Fruit fly (Drosophila melanogaster) whole organism: ENCODE data around the gene qless.

Experiments
- EcR ChIP-seq, 2 experiments: fragments of >200 bp; optimal IDR thresholded peaks; 2 replicates each; lab custom pipeline; 2017; ENCODE audit warnings: missing biosample characterization in 2 of 2, missing genetic modification characterization in 2 of 2, missing genetic modification reagents in 2 of 2
- pan ChIP-seq: fragments of >200 bp; optimal IDR thresholded peaks from 2 replicates; lab custom pipeline; 2017
- usp ChIP-seq: fragments of >200 bp; optimal IDR thresholded peaks from 2 replicates; lab custom pipeline; 2017; ENCODE audit warnings: missing biosample characterization, missing genetic modification characterization, mixed read lengths

DNA sequence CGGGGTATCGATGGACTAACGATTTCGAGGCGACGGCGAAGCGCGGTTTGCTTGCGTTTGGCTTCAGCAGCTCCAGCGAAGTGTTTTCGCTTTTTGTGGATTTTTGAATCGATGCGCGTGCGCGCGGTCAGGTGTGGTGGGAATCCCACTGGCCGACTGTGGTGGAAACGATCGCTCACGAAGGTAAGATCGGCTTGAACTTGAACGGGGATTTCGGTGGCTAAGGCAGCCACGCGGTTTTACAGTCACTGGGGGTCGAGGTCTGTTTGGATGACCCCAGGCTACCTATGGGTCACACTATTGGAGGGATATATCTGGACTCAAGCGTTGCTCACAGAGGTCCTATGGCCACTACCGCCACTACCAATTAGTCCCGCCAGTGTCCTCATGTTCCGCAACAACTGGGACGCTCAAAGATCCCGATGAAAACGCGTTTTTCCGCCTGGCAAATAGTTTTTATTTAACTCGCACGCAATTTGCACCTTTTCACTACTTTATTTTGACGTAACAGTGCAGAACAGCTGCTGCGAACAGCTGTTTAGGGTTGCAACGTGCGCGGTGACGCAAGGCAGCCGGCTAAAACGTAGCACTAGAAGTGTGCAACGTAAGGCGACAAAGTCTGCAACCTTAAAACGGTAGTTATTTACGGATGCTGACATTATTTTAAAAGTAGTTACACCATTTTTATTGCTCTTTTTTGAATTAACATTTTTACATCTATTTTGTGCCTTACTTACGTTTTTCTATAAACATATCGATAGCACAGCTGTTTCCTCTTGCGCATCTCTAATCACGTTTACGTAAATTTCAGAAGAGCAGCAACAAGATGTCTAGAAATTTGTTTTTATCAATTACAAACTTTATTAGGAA lies at the start of gene qless, which contains the start of gene mRpL32:
- TF ChIP-seq EcR (GFP tag; optimal IDR thresholded peaks at IDR 0.05; lab: Kevin White, UChicago) (no peak), usp (GFP tag; lab: Kevin White, UChicago) (no peak), pan (lab: Kevin White, UChicago) (no peak)
